Fruit fly (Drosophila melanogaster) whole organism, embryonic: Measurements from ENCODE around the gene br.

Source experiments
- Adf1 ChIP-seq: fragments of 200-800 bp; sonication (Bioruptor generic); IDR thresholded peaks from 2 replicates; pipeline ENCODE4 v1.3.6; 2022; ENCODE audit warnings: missing biosample characterization, missing genetic modification characterization
- Bdp1 ChIP-seq: fragments of 200-800 bp; sonication (Bioruptor generic); optimal IDR thresholded peaks from 3 replicates; lab custom pipeline; 2016; ENCODE audit warnings: missing biosample characterization, missing genetic modification characterization
- CG12659 ChIP-seq: fragments of 200-800 bp; sonication (Bioruptor generic); optimal IDR thresholded peaks from 3 replicates; lab custom pipeline; 2017; ENCODE audit warnings: mild to moderate bottlenecking, missing biosample characterization, missing genetic modification reagents, missing genetic modification characterization
- CG13424 ChIP-seq: fragments of 200-800 bp; sonication (Bioruptor generic); optimal IDR thresholded peaks from 2 replicates; lab custom pipeline; 2019; ENCODE audit warnings: missing biosample characterization, mild to moderate bottlenecking, missing genetic modification characterization, moderate library complexity
- CG15011 ChIP-seq: fragments of 200-800 bp; sonication (Bioruptor generic); optimal IDR thresholded peaks from 3 replicates; lab custom pipeline; 2018; ENCODE audit warnings: missing biosample characterization, mild to moderate bottlenecking, missing genetic modification characterization
- CG1603 ChIP-seq: fragments of 200-800 bp; sonication (Bioruptor generic); optimal IDR thresholded peaks from 2 replicates; lab custom pipeline; 2019; ENCODE audit warnings: missing biosample characterization, mild to moderate bottlenecking, missing genetic modification characterization, moderate library complexity
- CG17359 ChIP-seq: fragments of 200-800 bp; sonication (Bioruptor generic); optimal IDR thresholded peaks from 3 replicates; lab custom pipeline; 2018; ENCODE audit warnings: missing biosample characterization, mild to moderate bottlenecking, missing genetic modification characterization, moderate library complexity
- CG17385 ChIP-seq: fragments of 200-800 bp; sonication (Bioruptor generic); optimal IDR thresholded peaks from 3 replicates; lab custom pipeline; 2018; ENCODE audit warnings: missing biosample characterization, mild to moderate bottlenecking, missing genetic modification characterization
- CG18764 ChIP-seq: fragments of 200-800 bp; sonication (Bioruptor generic); optimal IDR thresholded peaks from 3 replicates; lab custom pipeline; 2016; ENCODE audit warnings: missing biosample characterization, missing genetic modification characterization
- CG2129 ChIP-seq: fragments of 200-800 bp; sonication (Bioruptor generic); IDR thresholded peaks from 2 replicates; pipeline ENCODE4 v1.3.6; 2022; ENCODE audit warnings: missing biosample characterization, missing genetic modification characterization; ENCODE audit not compliant: partially characterized antibody
- CG33557 ChIP-seq: fragments of 200-800 bp; sonication (Bioruptor generic); optimal IDR thresholded peaks from 2 replicates; lab custom pipeline; 2019; ENCODE audit warnings: missing biosample characterization, mild to moderate bottlenecking, missing genetic modification characterization, moderate library complexity
- CG34224 ChIP-seq: fragments of 200-800 bp; sonication (Bioruptor generic); IDR thresholded peaks from 3 replicates; pipeline ENCODE4 v1.3.6; 2022; ENCODE audit warnings: missing biosample characterization, missing genetic modification characterization; ENCODE audit not compliant: partially characterized antibody
- CG3838 ChIP-seq: fragments of 200-800 bp; sonication (Bioruptor generic); optimal IDR thresholded peaks from 3 replicates; lab custom pipeline; 2016; ENCODE audit warnings: missing biosample characterization, missing genetic modification characterization
- CG4404 ChIP-seq: fragments of 200-800 bp; sonication (Bioruptor generic); IDR thresholded peaks from 2 replicates; pipeline ENCODE4 v1.3.6; 2022; ENCODE audit warnings: missing biosample characterization, missing genetic modification characterization
- CG4617 ChIP-seq: fragments of 200-800 bp; sonication (Bioruptor generic); optimal IDR thresholded peaks from 3 replicates; lab custom pipeline; 2016; ENCODE audit warnings: missing biosample characterization, missing genetic modification characterization, borderline replicate concordance
- CG6765 ChIP-seq: fragments of 200-800 bp; sonication (Bioruptor generic); optimal IDR thresholded peaks from 3 replicates; lab custom pipeline; 2017; ENCODE audit warnings: missing biosample characterization, mild to moderate bottlenecking, missing genetic modification characterization
- CG8924 ChIP-seq: fragments of 200-800 bp; optimal IDR thresholded peaks from 3 replicates; lab custom pipeline; 2019; ENCODE audit warnings: missing biosample characterization, mild to moderate bottlenecking, missing genetic modification characterization, moderate library complexity
- CHES-1-like ChIP-seq: fragments of 200-800 bp; sonication (Bioruptor generic); optimal IDR thresholded peaks from 2 replicates; lab custom pipeline; 2016; ENCODE audit warnings: missing biosample characterization, missing genetic modification characterization
- Camta ChIP-seq: fragments of 200-800 bp; sonication (Bioruptor generic); optimal IDR thresholded peaks from 2 replicates; lab custom pipeline; 2016; ENCODE audit warnings: missing biosample characterization, missing genetic modification characterization
- ERR ChIP-seq: fragments of 200-800 bp; sonication (Bioruptor generic); optimal IDR thresholded peaks from 2 replicates; lab custom pipeline; 2016; ENCODE audit warnings: missing biosample characterization, missing genetic modification characterization
- Elba2 ChIP-seq: fragments of 200-800 bp; sonication (Bioruptor generic); optimal IDR thresholded peaks from 3 replicates; lab custom pipeline; 2016; ENCODE audit warnings: missing biosample characterization, missing genetic modification characterization
- Fer1 ChIP-seq: fragments of 200-800 bp; sonication (Bioruptor generic); optimal IDR thresholded peaks from 2 replicates; lab custom pipeline; 2017; ENCODE audit warnings: missing biosample characterization, mild to moderate bottlenecking, missing genetic modification characterization
- HLH4C ChIP-seq: fragments of 200-800 bp; sonication (Bioruptor generic); IDR thresholded peaks from 3 replicates; pipeline ENCODE4 v1.3.6; 2022; ENCODE audit warnings: missing biosample characterization, missing genetic modification characterization; ENCODE audit not compliant: partially characterized antibody
- HmgD ChIP-seq: fragments of 200-800 bp; sonication (Bioruptor generic); optimal IDR thresholded peaks from 3 replicates; lab custom pipeline; 2016; ENCODE audit warnings: missing biosample characterization, missing genetic modification characterization
- Hmx ChIP-seq: fragments of 200-800 bp; sonication (Bioruptor generic); optimal IDR thresholded peaks from 2 replicates; lab custom pipeline; 2016; ENCODE audit warnings: missing biosample characterization, missing genetic modification characterization
- MESR4 ChIP-seq: fragments of 200-800 bp; sonication (Bioruptor generic); optimal IDR thresholded peaks from 2 replicates; lab custom pipeline; 2018; ENCODE audit warnings: missing biosample characterization, mild to moderate bottlenecking, missing genetic modification characterization, moderate library complexity
- Mrtf ChIP-seq: fragments of 200-800 bp; sonication (Bioruptor generic); IDR thresholded peaks from 3 replicates; pipeline ENCODE4 v1.3.6; 2022; ENCODE audit warnings: missing biosample characterization, missing genetic modification characterization
- PHDP ChIP-seq: fragments of 200-800 bp; sonication (Bioruptor generic); optimal IDR thresholded peaks from 3 replicates; lab custom pipeline; 2018; ENCODE audit warnings: missing biosample characterization, mild to moderate bottlenecking, missing genetic modification characterization, moderate library complexity
- Poxn ChIP-seq: fragments of 200-800 bp; sonication (Bioruptor generic); IDR thresholded peaks from 2 replicates; pipeline ENCODE4 v1.3.6; 2022; ENCODE audit warnings: missing biosample characterization, missing genetic modification characterization
- Sry-δ ChIP-seq: fragments of 200-800 bp; sonication (Bioruptor generic); optimal IDR thresholded peaks from 2 replicates; lab custom pipeline; 2016; ENCODE audit warnings: missing biosample characterization, missing genetic modification characterization
- Vsx1 ChIP-seq: fragments of 200-800 bp; sonication (Bioruptor generic); optimal IDR thresholded peaks from 2 replicates; lab custom pipeline; 2017; ENCODE audit warnings: missing biosample characterization, mild to moderate bottlenecking, missing genetic modification characterization, missing genetic modification reagents
- bbx ChIP-seq: fragments of 200-800 bp; sonication (Bioruptor generic); IDR thresholded peaks from 2 replicates; pipeline ENCODE4 v1.3.6; 2022; ENCODE audit warnings: missing biosample characterization, missing genetic modification characterization; ENCODE audit not compliant: partially characterized antibody
- chinmo ChIP-seq: fragments of 200-800 bp; sonication (Bioruptor generic); IDR thresholded peaks from 4 replicates; pipeline ENCODE4 v1.3.6; 2022; ENCODE audit warnings: missing biosample characterization, missing genetic modification characterization; ENCODE audit not compliant: partially characterized antibody
- da ChIP-seq: fragments of 200-800 bp; sonication (Bioruptor generic); optimal IDR thresholded peaks from 2 replicates; lab custom pipeline; 2016; ENCODE audit warnings: missing biosample characterization, missing genetic modification characterization
- eyg ChIP-seq: fragments of 200-800 bp; sonication (Bioruptor generic); optimal IDR thresholded peaks from 3 replicates; lab custom pipeline; 2016; ENCODE audit warnings: missing biosample characterization, missing genetic modification characterization
- gsb-n ChIP-seq: fragments of 200-800 bp; sonication (Bioruptor generic); optimal IDR thresholded peaks from 3 replicates; lab custom pipeline; 2018; ENCODE audit warnings: missing biosample characterization, mild to moderate bottlenecking, missing genetic modification characterization
- hbn ChIP-seq: fragments of 200-800 bp; sonication (Bioruptor generic); IDR thresholded peaks from 2 replicates; pipeline ENCODE4 v1.3.6; 2022; ENCODE audit warnings: missing biosample characterization, missing genetic modification characterization; ENCODE audit not compliant: partially characterized antibody
- klu ChIP-seq: fragments of 200-800 bp; sonication (Bioruptor generic); IDR thresholded peaks from 2 replicates; pipeline ENCODE4 v1.3.6; 2022; ENCODE audit warnings: missing biosample characterization, missing genetic modification characterization
- lilli ChIP-seq: fragments of 200-800 bp; sonication (Bioruptor generic); optimal IDR thresholded peaks from 3 replicates; lab custom pipeline; 2016; ENCODE audit warnings: missing biosample characterization, missing genetic modification characterization
- mirr ChIP-seq: fragments of 200-800 bp; sonication (Bioruptor generic); optimal IDR thresholded peaks from 3 replicates; lab custom pipeline; 2018; ENCODE audit warnings: missing biosample characterization, mild to moderate bottlenecking, missing genetic modification characterization
- nmo ChIP-seq: fragments of 200-800 bp; sonication (Bioruptor generic); optimal IDR thresholded peaks from 2 replicates; lab custom pipeline; 2018; ENCODE audit warnings: missing biosample characterization, mild to moderate bottlenecking, missing genetic modification characterization, moderate library complexity
- oc ChIP-seq: fragments of 200-800 bp; sonication (Bioruptor generic); optimal IDR thresholded peaks from 2 replicates; lab custom pipeline; 2018; ENCODE audit warnings: missing biosample characterization, mild to moderate bottlenecking, missing genetic modification characterization, moderate library complexity
- sd ChIP-seq: fragments of 200-800 bp; sonication (Bioruptor generic); optimal IDR thresholded peaks from 3 replicates; lab custom pipeline; 2018; ENCODE audit warnings: missing biosample characterization, mild to moderate bottlenecking, missing genetic modification characterization, moderate library complexity
- stwl ChIP-seq: fragments of 200-800 bp; sonication (Bioruptor generic); optimal IDR thresholded peaks from 3 replicates; lab custom pipeline; 2018; ENCODE audit warnings: missing biosample characterization, mild to moderate bottlenecking, missing genetic modification characterization, moderate library complexity
- tna ChIP-seq: fragments of 200-800 bp; sonication (Bioruptor generic); IDR thresholded peaks from 2 replicates; pipeline ENCODE4 v1.3.6; 2022; ENCODE audit warnings: missing biosample characterization, missing genetic modification characterization; ENCODE audit not compliant: partially characterized antibody
- vnd ChIP-seq: fragments of 200-800 bp; sonication (Bioruptor generic); IDR thresholded peaks from 3 replicates; pipeline ENCODE4 v1.3.6; 2022; ENCODE audit warnings: missing biosample characterization, missing genetic modification characterization; ENCODE audit not compliant: partially characterized antibody
- wdn ChIP-seq: fragments of 200-800 bp; sonication (Bioruptor generic); IDR thresholded peaks from 2 replicates; pipeline ENCODE4 v1.3.6; 2022; ENCODE audit warnings: missing biosample characterization, missing genetic modification characterization
- zen2 ChIP-seq: fragments of 200-800 bp; sonication (Bioruptor generic); IDR thresholded peaks from 3 replicates; pipeline ENCODE4 v1.3.6; 2022; ENCODE audit warnings: missing biosample characterization, missing genetic modification characterization; ENCODE audit not compliant: partially characterized antibody

Gene br

DNA sequence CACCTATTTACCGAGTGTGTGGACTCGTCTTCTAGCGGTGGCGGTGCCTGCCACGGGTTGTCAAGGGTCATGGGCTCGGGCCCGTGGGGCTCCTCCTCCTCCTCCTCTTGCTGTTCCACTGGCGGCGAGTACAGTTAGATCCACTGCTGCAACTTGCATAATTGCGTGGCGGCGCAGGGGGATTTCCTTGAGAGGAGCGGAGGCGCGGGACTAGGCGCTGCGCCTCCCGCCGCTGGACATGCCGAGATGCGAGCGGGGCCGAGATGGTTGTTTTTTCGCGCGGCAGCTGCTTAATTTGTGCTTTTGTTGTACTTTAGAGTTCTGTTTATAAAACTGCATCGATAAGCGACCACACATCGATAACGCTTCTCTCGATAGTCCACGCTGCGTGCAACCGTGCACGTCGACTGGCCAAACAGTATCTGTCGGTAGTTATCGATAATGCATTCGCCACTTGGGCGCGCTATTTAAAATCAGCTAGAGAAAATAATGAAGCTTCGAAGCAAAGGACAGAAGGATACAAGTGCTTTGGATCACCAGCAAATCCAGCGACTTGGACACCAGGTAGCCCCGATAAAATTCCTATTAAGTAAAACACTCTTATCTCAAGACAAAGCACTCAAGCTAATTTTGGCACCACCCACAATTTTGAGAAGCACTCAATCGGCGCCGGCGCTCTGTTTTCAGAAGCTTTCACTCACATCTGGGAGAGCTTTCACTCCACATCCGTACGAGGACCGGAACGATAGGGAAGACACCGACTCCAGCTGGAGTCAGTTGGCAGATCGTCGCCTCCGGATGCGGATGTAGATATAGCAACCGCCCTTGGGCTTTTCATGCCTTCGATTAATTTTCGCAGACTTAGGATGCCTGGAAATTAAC lies 120.8 kb downstream of the br start, which contains the start of gene a6 (continued):
- peak; percentile 91 for TF ChIP-seq stwl (tag; lab: Kevin White, UChicago)
- TF ChIP-seq sd (tag; lab: Kevin White, UChicago) = no peak
- TF ChIP-seq HmgD = no peak
- peak; percentile 91 for TF ChIP-seq tna (GFP tag; lab: Robert Waterston, UW)
- peak; percentile 82 for TF ChIP-seq hbn (GFP tag; lab: Robert Waterston, UW)
- no peak for TF ChIP-seq Hmx (GFP tag; lab: Kevin White, UChicago)
- TF ChIP-seq chinmo (GFP tag; lab: Robert Waterston, UW) = peak; percentile 98
- no peak for TF ChIP-seq CG17385 (GFP tag; lab: Kevin White, UChicago)
- TF ChIP-seq da (GFP tag; lab: Kevin White, UChicago) = no peak
- no peak for TF ChIP-seq CG1603
- TF ChIP-seq Camta (GFP tag; lab: Kevin White, UChicago) = no peak
- peak; percentile 48 for TF ChIP-seq CG4617
- no peak for TF ChIP-seq eyg (GFP tag; lab: Kevin White, UChicago)
- peak; percentile 71 for TF ChIP-seq MESR4 (GFP tag; lab: Kevin White, UChicago)
- TF ChIP-seq CG17359 (tag; lab: Kevin White, UChicago) = no peak
- TF ChIP-seq CHES-1-like (GFP tag; lab: Kevin White, UChicago) = peak; percentile 13
- TF ChIP-seq mirr (GFP tag; lab: Kevin White, UChicago) = no peak
- TF ChIP-seq CG12659 (GFP tag; lab: Kevin White, UChicago) = no peak
- TF ChIP-seq Elba2 (GFP tag; lab: Kevin White, UChicago) = no peak
- TF ChIP-seq Vsx1 (GFP tag; lab: Kevin White, UChicago) = no peak
- TF ChIP-seq CG8924 (tag; lab: Kevin White, UChicago) = no peak
- no peak for TF ChIP-seq wdn (GFP tag; lab: Robert Waterston, UW)
- TF ChIP-seq nmo (GFP tag; lab: Kevin White, UChicago) = peak; percentile 16
- TF ChIP-seq lilli = no peak
- TF ChIP-seq ERR (GFP tag; lab: Kevin White, UChicago) = no peak
- peak; percentile 83 for TF ChIP-seq Sry-δ (GFP tag; lab: Kevin White, UChicago)
- TF ChIP-seq CG13424 (tag; lab: Kevin White, UChicago) = no peak
- peak; percentile 54 for TF ChIP-seq CG2129 (GFP tag; lab: Robert Waterston, UW)
- TF ChIP-seq klu (GFP tag; lab: Robert Waterston, UW) = no peak
- TF ChIP-seq CG4404 (GFP tag; lab: Robert Waterston, UW) = no peak
- no peak for TF ChIP-seq PHDP (tag; lab: Kevin White, UChicago)
- TF ChIP-seq zen2 (GFP tag; lab: Robert Waterston, UW) = peak; percentile 93
- peak; percentile 92 for TF ChIP-seq CG34224 (GFP tag; lab: Robert Waterston, UW)
- peak; percentile 93 for TF ChIP-seq bbx (GFP tag; lab: Robert Waterston, UW)
- TF ChIP-seq oc (tag; lab: Kevin White, UChicago) = no peak
- no peak for TF ChIP-seq CG33557
- no peak for TF ChIP-seq CG3838
- TF ChIP-seq vnd (GFP tag; lab: Robert Waterston, UW) = peak; percentile 86
- no peak for TF ChIP-seq CG18764 (GFP tag; lab: Kevin White, UChicago)
- no peak for TF ChIP-seq Mrtf
- TF ChIP-seq Adf1 = no peak
- TF ChIP-seq CG15011 (GFP tag; lab: Kevin White, UChicago) = no peak
- TF ChIP-seq HLH4C (GFP tag; lab: Robert Waterston, UW) = peak; percentile 96
- TF ChIP-seq Poxn (GFP tag; lab: Robert Waterston, UW) = no peak
- no peak for TF ChIP-seq Bdp1
- no peak for TF ChIP-seq CG6765 (GFP tag; lab: Kevin White, UChicago)
- TF ChIP-seq Fer1 (GFP tag; lab: Kevin White, UChicago) = peak; percentile 14
- TF ChIP-seq gsb-n = no peak
